Worm (Caenorhabditis elegans): Measurements from ENCODE around the gene F58F12.2.

The F58F12.2 gene

DNA sequence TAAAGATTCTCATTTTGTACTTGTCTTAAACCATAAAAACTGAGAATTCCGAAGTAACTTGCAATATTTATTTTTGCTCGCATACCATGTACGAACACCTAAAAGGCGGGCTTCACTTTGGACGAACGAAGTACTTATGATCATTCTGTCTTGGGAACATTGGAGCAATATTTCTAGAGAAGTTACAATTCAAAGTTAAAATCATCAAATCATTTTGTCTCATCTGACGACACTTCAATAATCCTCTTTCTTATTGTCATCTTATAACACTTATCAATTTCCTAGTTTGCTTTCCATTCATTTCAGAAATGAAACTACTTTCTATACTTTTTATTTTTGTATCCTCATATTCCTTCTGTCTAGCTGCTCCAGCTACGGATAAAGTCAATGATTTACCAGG, 21.1 kb downstream of the F58F12.2 start, which contains the start of gene ctsa-4.1 (continued):
- TF ChIP-seq T07F8.4 (tag; optimal IDR thresholded peaks at IDR 0.05) (no peak), hrde-1 (tag; optimal IDR thresholded peaks at IDR 0.05; ENCODE audit: borderline replicate concordance) (no peak), Y67H2A.10 (GFP tag; conservative IDR thresholded peaks at IDR 0.05) (no peak), dpl-1 (GFP tag; optimal IDR thresholded peaks at IDR 0.05) (no peak), hlh-26 (GFP tag; conservative IDR thresholded peaks at IDR 0.05) (no peak), B0336.3 (GFP tag; IDR thresholded peaks at IDR 0.05) (peak; percentile 39; the same call in 1 of the 2 replicates), F55B11.4 (tag; optimal IDR thresholded peaks at IDR 0.05; ENCODE audit: borderline replicate concordance, insufficient read depth) (no peak), madf-3 (GFP tag; IDR thresholded peaks at IDR 0.05) (no peak), nhr-27 (tag; optimal IDR thresholded peaks at IDR 0.05) (no peak), mel-28 (tag; optimal IDR thresholded peaks at IDR 0.05; ENCODE audit: borderline replicate concordance) (no peak), ztf-6 (GFP tag; IDR thresholded peaks at IDR 0.05) (no peak), snpc-1.1 (tag; optimal IDR thresholded peaks at IDR 0.05; ENCODE audit: insufficient read depth) (no peak), sdz-38 (tag; optimal IDR thresholded peaks at IDR 0.05) (no peak)

ce11 chrII:6365237-6365815, 22.5 kb downstream of the F58F12.2 start, which contains the start of the genes ani-2 and clec-88:
ani-2 (minus strand) TSS chrII:6365367.
clec-88 (plus strand) TSS chrII:6365722.
- TF ChIP-seq madf-3 (GFP tag; IDR thresholded peaks at IDR 0.05) (0 out of 2 replicates have a peak, but pooled peaks have one; percentile 23), tbp1 (GFP tag; optimal IDR thresholded peaks at IDR 0.05) (peak; percentile 31), bed-1 (GFP tag; IDR thresholded peaks at IDR 0.05) (no peak), Y53F4B.3 (GFP tag; IDR thresholded peaks at IDR 0.05) (peak; percentile 16; the same call in 1 of the 2 replicates), somi-1 (GFP tag; optimal IDR thresholded peaks at IDR 0.05) (no peak), hlh-26 (GFP tag; conservative IDR thresholded peaks at IDR 0.05) (no peak), lin-54 (GFP tag; optimal IDR thresholded peaks at IDR 0.05) (peak; percentile 49), hrde-1 (tag; optimal IDR thresholded peaks at IDR 0.05; ENCODE audit: borderline replicate concordance) (no peak), him-1 (tag; optimal IDR thresholded peaks at IDR 0.05) (peak; percentile 34), lin-35 (GFP tag; optimal IDR thresholded peaks at IDR 0.05) (peak in 1 of 3 experiments; percentile 29), Y67H2A.10 (GFP tag; conservative IDR thresholded peaks at IDR 0.05) (no peak), attf-6 (GFP tag; IDR thresholded peaks at IDR 0.05) (no peak), lsl-1 (GFP tag; optimal IDR thresholded peaks at IDR 0.05) (peak; percentile 98), mes-4 (tag; optimal IDR thresholded peaks at IDR 0.05) (no peak), F49E8.2 (tag; optimal IDR thresholded peaks at IDR 0.05; ENCODE audit: insufficient read depth) (peak; percentile 68), madf-6 (GFP tag; IDR thresholded peaks at IDR 0.05) (peak; percentile 95), tlf-1 (GFP tag; optimal IDR thresholded peaks at IDR 0.05) (peak; percentile 20), F33H1.4 (GFP tag; IDR thresholded peaks at IDR 0.05) (peak; percentile 96), mcd-1 (GFP tag; IDR thresholded peaks at IDR 0.05) (peak; percentile 34; the same call in 1 of the 2 replicates), lir-1 (GFP tag; conservative IDR thresholded peaks at IDR 0.05) (peak; percentile 28; the same call in 1 of the 2 replicates), efl-1 (GFP tag; optimal IDR thresholded peaks at IDR 0.05) (peak; percentile 96), Y95B8A.8 (GFP tag; IDR thresholded peaks at IDR 0.05) (0 out of 2 replicates have a peak, but pooled peaks have one; percentile 8), nhr-80 (tag; optimal IDR thresholded peaks at IDR 0.05) (no peak), D2030.7 (GFP tag; IDR thresholded peaks at IDR 0.05) (peak; percentile 84), unc-130 (GFP tag; optimal IDR thresholded peaks at IDR 0.05) (peak; percentile 73), snpc-4 (GFP tag; optimal IDR thresholded peaks at IDR 0.05) (no peak), snpc-4 (tag; optimal IDR thresholded peaks at IDR 0.05) (peak in 1 of 4 experiments; percentile 17), dox-1 (GFP tag; IDR thresholded peaks at IDR 0.05) (peak; percentile 63; the same call in 1 of the 2 replicates), snpc-1.1 (tag; optimal IDR thresholded peaks at IDR 0.05; ENCODE audit: insufficient read depth) (peak; percentile 0), snpc-3.4 (tag; optimal IDR thresholded peaks at IDR 0.05) (peak; percentile 52), ceh-91 (GFP tag; IDR thresholded peaks at IDR 0.05) (peak; percentile 85), xnd-1 (tag; optimal IDR thresholded peaks at IDR 0.05) (peak; percentile 90), hsf-1 (GFP tag; IDR thresholded peaks at IDR 0.05) (0 out of 2 replicates have a peak, but pooled peaks have one; percentile 45), F55B11.4 (tag; optimal IDR thresholded peaks at IDR 0.05; ENCODE audit: borderline replicate concordance, insufficient read depth) (no peak), dpl-1 (GFP tag; optimal IDR thresholded peaks at IDR 0.05) (peak; percentile 76), F23B12.7 (tag; optimal IDR thresholded peaks at IDR 0.05; ENCODE audit: insufficient read depth) (peak; percentile 73), ztf-18 (tag; optimal IDR thresholded peaks at IDR 0.05) (peak; percentile 9)

Measured in whole organism, young adult.